Worm (Caenorhabditis elegans): Measurements from ENCODE around the gene F56C3.1.

DNA sequence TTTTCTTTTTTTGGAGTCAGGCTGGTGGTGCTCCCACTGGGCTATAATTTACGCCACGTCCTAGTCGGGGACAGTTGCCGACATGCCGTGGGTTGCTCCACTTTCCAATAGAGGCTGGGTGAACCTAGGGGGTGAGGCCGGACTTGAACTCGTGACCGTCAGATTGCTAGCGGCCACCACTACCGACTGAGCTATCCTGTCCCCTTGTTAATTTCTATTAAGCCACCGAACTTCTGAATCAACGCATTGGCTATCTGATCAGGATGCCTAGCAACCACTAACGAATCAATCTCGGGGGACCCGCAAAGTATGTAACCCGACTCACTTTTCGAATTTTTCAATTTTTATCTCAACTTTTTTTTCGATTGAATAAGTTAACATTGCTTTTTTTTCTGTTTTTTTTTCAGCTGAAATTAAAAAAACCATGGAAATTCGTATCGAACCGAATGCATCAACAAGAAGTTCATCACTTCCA is at the start of gene F56C3.1:
- TF ChIP-seq ref-1 (GFP tag; conservative IDR thresholded peaks at IDR 0.05) (no peak), flt-1 (GFP tag; IDR thresholded peaks at IDR 0.05) (no peak), tab-1 (GFP tag; IDR thresholded peaks at IDR 0.05) (no peak), klf-2 (GFP tag; conservative IDR thresholded peaks at IDR 0.05) (no peak), ztf-23 (GFP tag; IDR thresholded peaks at IDR 0.05) (no peak)
